Fruit fly (Drosophila melanogaster): ENCODE results near the gene CG6985.
A peak's percentile ranks its signal among the peaks of the same experiment; 100 is the strongest.

The CG6985 gene

DNA sequence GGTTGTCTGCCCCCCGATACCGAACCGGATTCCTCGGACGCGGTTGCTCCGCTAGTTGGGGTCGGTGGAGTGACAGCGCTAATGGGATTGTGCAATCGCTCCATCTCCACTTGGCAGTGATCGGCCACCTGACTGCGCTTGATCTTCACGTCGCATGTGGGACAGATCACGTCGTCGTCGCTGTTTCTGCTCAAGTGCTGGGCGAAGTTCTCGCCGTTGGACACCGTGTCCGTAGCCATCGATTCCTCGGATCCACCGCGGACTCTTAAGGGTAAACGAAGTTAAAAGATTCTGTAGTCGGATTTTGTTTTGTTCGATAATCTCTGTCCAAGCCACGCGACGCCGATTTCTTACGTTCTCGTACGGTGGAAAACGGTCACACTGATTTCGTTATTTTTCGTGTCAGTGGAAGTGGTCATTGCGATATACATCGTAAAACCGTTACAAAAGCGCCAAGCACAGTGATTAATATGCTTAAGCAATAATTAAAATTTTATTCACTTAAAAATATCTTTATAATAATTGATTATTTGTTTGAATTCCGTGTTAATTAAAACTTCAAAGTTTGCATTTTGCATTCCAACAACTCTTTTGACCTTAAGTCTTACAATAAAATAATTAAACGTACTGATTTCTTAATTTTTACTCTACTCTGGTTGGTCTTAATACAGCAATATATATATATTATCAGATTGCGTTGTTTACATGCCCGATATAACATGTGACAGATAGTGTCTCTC, 14.7 kb upstream of the CG6985 start, which contains the start of gene RNF220 (continued):
- TF ChIP-seq CG4360 (GFP tag; IDR thresholded peaks at IDR 0.05) = no peak
- no peak for TF ChIP-seq emc (GFP tag; optimal IDR thresholded peaks at IDR 0.05)
- TF ChIP-seq sd (tag; optimal IDR thresholded peaks at IDR 0.05) = no peak
- TF ChIP-seq corto (GFP tag; optimal IDR thresholded peaks at IDR 0.05) = no peak
- TF ChIP-seq al (GFP tag; IDR thresholded peaks at IDR 0.05) = no peak
- TF ChIP-seq ab (GFP tag; optimal IDR thresholded peaks at IDR 0.05) = no peak
- TF ChIP-seq D19A (tag; optimal IDR thresholded peaks at IDR 0.05) = peak; percentile 1
- TF ChIP-seq CG13424 (tag; optimal IDR thresholded peaks at IDR 0.05) = no peak
- peak; percentile 60 for TF ChIP-seq zen2 (GFP tag; IDR thresholded peaks at IDR 0.05; ENCODE audit: partially characterized antibody)
- TF ChIP-seq tna (GFP tag; IDR thresholded peaks at IDR 0.05; ENCODE audit: partially characterized antibody) = no peak; the same call in 1 of the 2 replicates
- TF ChIP-seq CG14667 (GFP tag; IDR thresholded peaks at IDR 0.05) = 0 out of 2 replicates have a peak, but pooled peaks have one; percentile 8
- no peak for TF ChIP-seq Hr39 (optimal IDR thresholded peaks at IDR 0.05)
- TF ChIP-seq kni (GFP tag; optimal IDR thresholded peaks at IDR 0.05) = no peak
- TF ChIP-seq sob (GFP tag; IDR thresholded peaks at IDR 0.05) = no peak
- no peak for TF ChIP-seq Deaf1 (tag; optimal IDR thresholded peaks at IDR 0.05)
- TF ChIP-seq PHDP (tag; optimal IDR thresholded peaks at IDR 0.05) = no peak
- TF ChIP-seq so (GFP tag; IDR thresholded peaks at IDR 0.05) = no peak
- TF ChIP-seq ken (GFP tag; IDR thresholded peaks at IDR 0.05) = no peak
- TF ChIP-seq CG3065 (GFP tag; optimal IDR thresholded peaks at IDR 0.05) = no peak
- no peak for TF ChIP-seq stc (GFP tag; IDR thresholded peaks at IDR 0.05)
- TF ChIP-seq Max (GFP tag; optimal IDR thresholded peaks at IDR 0.05) = no peak
- TF ChIP-seq onecut (GFP tag; IDR thresholded peaks at IDR 0.05) = no peak
- TF ChIP-seq sqz (GFP tag; optimal IDR thresholded peaks at IDR 0.05) = no peak
- TF ChIP-seq D (optimal IDR thresholded peaks at IDR 0.05) = no peak
- no peak for TF ChIP-seq D (GFP tag; optimal IDR thresholded peaks at IDR 0.05)
- no peak for TF ChIP-seq pb (GFP tag; optimal IDR thresholded peaks at IDR 0.05)
- no peak for TF ChIP-seq ttk (GFP tag; IDR thresholded peaks at IDR 0.05)
- TF ChIP-seq CG12659 (GFP tag; optimal IDR thresholded peaks at IDR 0.05) = peak; percentile 33
- TF ChIP-seq gsb-n (tag; optimal IDR thresholded peaks at IDR 0.05) = no peak
- no peak for TF ChIP-seq Fer1 (GFP tag; optimal IDR thresholded peaks at IDR 0.05)
- TF ChIP-seq CG15601 (tag; optimal IDR thresholded peaks at IDR 0.05) = no peak
- no peak for TF ChIP-seq CG30431 (GFP tag; optimal IDR thresholded peaks at IDR 0.05)
- TF ChIP-seq CG8359 (GFP tag; optimal IDR thresholded peaks at IDR 0.05; ENCODE audit: borderline replicate concordance) = no peak
- TF ChIP-seq abd-A (tag; optimal IDR thresholded peaks at IDR 0.05) = no peak
- TF ChIP-seq sisA (GFP tag; IDR thresholded peaks at IDR 0.05) = no peak
- TF ChIP-seq Dref (GFP tag; IDR thresholded peaks at IDR 0.05) = peak; percentile 59
- TF ChIP-seq az2 (GFP tag; optimal IDR thresholded peaks at IDR 0.05) = peak; percentile 21
- no peak for TF ChIP-seq sim (GFP tag; IDR thresholded peaks at IDR 0.05)
- no peak for TF ChIP-seq ATbp (GFP tag; optimal IDR thresholded peaks at IDR 0.05)
- no peak for TF ChIP-seq CG9876 (GFP tag; optimal IDR thresholded peaks at IDR 0.05)
- TF ChIP-seq bowl (GFP tag; IDR thresholded peaks at IDR 0.05) = no peak
- TF ChIP-seq MESR4 (GFP tag; optimal IDR thresholded peaks at IDR 0.05) = peak; percentile 76
- TF ChIP-seq kah (GFP tag; optimal IDR thresholded peaks at IDR 0.05) = no peak
- TF ChIP-seq dpn (GFP tag; optimal IDR thresholded peaks at IDR 0.05) = no peak
- TF ChIP-seq eve (GFP tag; optimal IDR thresholded peaks at IDR 0.05) = no peak
- no peak for TF ChIP-seq CG12236 (GFP tag; optimal IDR thresholded peaks at IDR 0.05)
- TF ChIP-seq vvl (GFP tag; IDR thresholded peaks at IDR 0.05) = no peak
- no peak for TF ChIP-seq CG16779 (GFP tag; IDR thresholded peaks at IDR 0.05)
- TF ChIP-seq CG11504 (tag; optimal IDR thresholded peaks at IDR 0.05) = no peak
- TF ChIP-seq Med (GFP tag) = peak; percentile 59
- peak; percentile 6 for TF ChIP-seq CG30020 (tag; optimal IDR thresholded peaks at IDR 0.05)
